Worm (Caenorhabditis elegans): ENCODE results near the gene pak-2.

pak-2 gene

ce11 chrV:11027740-11028139 is 11.5 kb downstream of the pak-2 start:
- TF ChIP-seq fos-1 (tag; optimal IDR thresholded peaks at IDR 0.05), result no peak
- TF ChIP-seq skn-1 (tag; optimal IDR thresholded peaks at IDR 0.05), result no peak
- TF ChIP-seq nhr-76 (tag; optimal IDR thresholded peaks at IDR 0.05), result no peak
- TF ChIP-seq nhr-12 (tag; optimal IDR thresholded peaks at IDR 0.05), result no peak
- no peak for TF ChIP-seq ama-1 (optimal IDR thresholded peaks at IDR 0.05)
- no peak for TF ChIP-seq nfya-1 (tag; optimal IDR thresholded peaks at IDR 0.05; ENCODE audit: insufficient read depth)
- no peak for TF ChIP-seq unc-62 (GFP tag; optimal IDR thresholded peaks at IDR 0.05)
- no peak for TF ChIP-seq ZK546.5 (tag; optimal IDR thresholded peaks at IDR 0.05)
- no peak for TF ChIP-seq elt-2 (tag; optimal IDR thresholded peaks at IDR 0.05)
- TF ChIP-seq sea-2 (GFP tag; optimal IDR thresholded peaks at IDR 0.05), result no peak

- no peak for TF ChIP-seq nhr-76 (tag; optimal IDR thresholded peaks at IDR 0.05)
These were observed 16.4 kb downstream of the pak-2 start, which contains the start of the genes C13G3.12 and hot-6 for ce11 chrV:11022817-11023216. Gene C13G3.12, minus strand, starts transcription at chrV:11022917. Gene hot-6, minus strand, starts transcription at chrV:11022937.

- TF ChIP-seq fkh-2 (tag; optimal IDR thresholded peaks at IDR 0.05) (no peak), ceh-82 (tag; optimal IDR thresholded peaks at IDR 0.05) (no peak), aly-2 (tag; optimal IDR thresholded peaks at IDR 0.05) (no peak), egl-5 (tag; optimal IDR thresholded peaks at IDR 0.05) (no peak), sea-2 (GFP tag; optimal IDR thresholded peaks at IDR 0.05) (no peak), fkh-10 (GFP tag; optimal IDR thresholded peaks at IDR 0.05) (no peak), elt-3 (tag; optimal IDR thresholded peaks at IDR 0.05) (no peak), mml-1 (tag; optimal IDR thresholded peaks at IDR 0.05) (no peak), ceh-9 (tag; optimal IDR thresholded peaks at IDR 0.05) (no peak), lin-39 (tag; optimal IDR thresholded peaks at IDR 0.05) (no peak), nhr-12 (tag; optimal IDR thresholded peaks at IDR 0.05) (no peak), skn-1 (tag; optimal IDR thresholded peaks at IDR 0.05) (no peak), egl-27 (tag; optimal IDR thresholded peaks at IDR 0.05) (no peak)
These were observed 22.2 kb downstream of the pak-2 start for ce11 chrV:11016846-11017553.

ce11 chrV:11014758-11015157 is 24.5 kb downstream of the pak-2 start:
- TF ChIP-seq daf-12 (tag; optimal IDR thresholded peaks at IDR 0.05), result no peak
- TF ChIP-seq hmg-11 (tag; optimal IDR thresholded peaks at IDR 0.05), result no peak
- TF ChIP-seq ceh-82 (tag; optimal IDR thresholded peaks at IDR 0.05), result no peak
- TF ChIP-seq R02D3.7 (tag; optimal IDR thresholded peaks at IDR 0.05), result no peak
- TF ChIP-seq eor-1 (tag; optimal IDR thresholded peaks at IDR 0.05), result no peak
- TF ChIP-seq elt-1 (tag; optimal IDR thresholded peaks at IDR 0.05), result no peak
- no peak for TF ChIP-seq unc-39 (tag; optimal IDR thresholded peaks at IDR 0.05)
- TF ChIP-seq nhr-12 (tag; optimal IDR thresholded peaks at IDR 0.05), result no peak
- no peak for TF ChIP-seq jun-1 (tag; optimal IDR thresholded peaks at IDR 0.05)
- no peak for TF ChIP-seq nhr-237 (tag; optimal IDR thresholded peaks at IDR 0.05)
- TF ChIP-seq pha-4 (tag; optimal IDR thresholded peaks at IDR 0.05), result no peak
- TF ChIP-seq zag-1 (tag; optimal IDR thresholded peaks at IDR 0.05), result no peak
- TF ChIP-seq elt-3 (tag; optimal IDR thresholded peaks at IDR 0.05), result no peak

- no peak for TF ChIP-seq nhr-12 (tag; optimal IDR thresholded peaks at IDR 0.05)
- no peak for TF ChIP-seq eor-1 (tag; optimal IDR thresholded peaks at IDR 0.05)
- TF ChIP-seq pqm-1 (tag; optimal IDR thresholded peaks at IDR 0.05), result no peak
- TF ChIP-seq elt-3 (tag; optimal IDR thresholded peaks at IDR 0.05), result no peak
- no peak for TF ChIP-seq nhr-23 (tag; optimal IDR thresholded peaks at IDR 0.05)
- no peak for TF ChIP-seq nhr-76 (tag; optimal IDR thresholded peaks at IDR 0.05)
- TF ChIP-seq mdl-1 (tag; optimal IDR thresholded peaks at IDR 0.05), result no peak
- TF ChIP-seq unc-39 (tag; optimal IDR thresholded peaks at IDR 0.05), result no peak
- TF ChIP-seq lin-15B (tag; optimal IDR thresholded peaks at IDR 0.05), result no peak
- TF ChIP-seq elt-2 (tag; optimal IDR thresholded peaks at IDR 0.05), result no peak
- no peak for TF ChIP-seq ztf-11 (tag; optimal IDR thresholded peaks at IDR 0.05)
- no peak for TF ChIP-seq nhr-25 (tag; optimal IDR thresholded peaks at IDR 0.05)
- no peak for TF ChIP-seq nhr-28 (tag; optimal IDR thresholded peaks at IDR 0.05)
- no peak for TF ChIP-seq nfya-1 (tag; optimal IDR thresholded peaks at IDR 0.05; ENCODE audit: insufficient read depth)
These were observed 26.1 kb downstream of the pak-2 start for ce11 chrV:11013179-11013578.

Measured in whole organism, L3 larva.